Fruit fly (Drosophila melanogaster) whole organism, embryonic: ENCODE data around the gene CG5346.

Experiments used
- Abd-B ChIP-seq: fragments of 200-800 bp; sonication (Bioruptor generic); optimal IDR thresholded peaks from 2 replicates; lab custom pipeline; 2018; ENCODE audit warnings: missing biosample characterization, mild to moderate bottlenecking, missing genetic modification characterization, moderate library complexity
- B-H2 ChIP-seq: fragments of 200-800 bp; sonication (Bioruptor generic); optimal IDR thresholded peaks from 2 replicates; lab custom pipeline; 2018; ENCODE audit warnings: missing biosample characterization, mild to moderate bottlenecking, missing genetic modification characterization
- BEAF-32 ChIP-seq: fragments of 200-800 bp; sonication (Bioruptor generic); optimal IDR thresholded peaks from 3 replicates; lab custom pipeline; 2017; ENCODE audit warnings: missing biosample characterization, missing genetic modification characterization, mild to moderate bottlenecking, moderate library complexity, missing genetic modification reagents
- CG10274 ChIP-seq: fragments of 200-800 bp; sonication (Bioruptor generic); optimal IDR thresholded peaks from 3 replicates; lab custom pipeline; 2017; ENCODE audit warnings: missing biosample characterization, mild to moderate bottlenecking, missing genetic modification characterization
- CG10565 ChIP-seq: fragments of 200-800 bp; sonication (Bioruptor generic); optimal IDR thresholded peaks from 3 replicates; lab custom pipeline; 2016; ENCODE audit warnings: missing biosample characterization, mild to moderate bottlenecking, missing genetic modification characterization
- CG12071 ChIP-seq: fragments of 200-800 bp; sonication (Bioruptor generic); optimal IDR thresholded peaks from 3 replicates; lab custom pipeline; 2018; ENCODE audit warnings: missing biosample characterization, mild to moderate bottlenecking, missing genetic modification characterization
- CG12219 ChIP-seq: fragments of 200-800 bp; sonication (Bioruptor generic); optimal IDR thresholded peaks from 3 replicates; lab custom pipeline; 2018; ENCODE audit warnings: missing biosample characterization, mild to moderate bottlenecking, missing genetic modification characterization
- CG13287 ChIP-seq: fragments of 200-800 bp; sonication (Bioruptor generic); IDR thresholded peaks from 2 replicates; pipeline ENCODE4 v1.3.6; 2022; ENCODE audit warnings: missing biosample characterization, missing genetic modification characterization; ENCODE audit not compliant: partially characterized antibody
- CG13624 ChIP-seq: fragments of 200-800 bp; sonication (Bioruptor generic); optimal IDR thresholded peaks from 2 replicates; lab custom pipeline; 2016; ENCODE audit warnings: missing biosample characterization, missing genetic modification characterization
- CG15514 ChIP-seq: fragments of 200-800 bp; sonication (Bioruptor generic); optimal IDR thresholded peaks from 3 replicates; lab custom pipeline; 2017; ENCODE audit warnings: missing biosample characterization, missing genetic modification characterization, mild to moderate bottlenecking, moderate library complexity, missing genetic modification reagents
- CG1792 ChIP-seq: fragments of 200-800 bp; sonication (Bioruptor generic); optimal IDR thresholded peaks from 2 replicates; lab custom pipeline; 2016; ENCODE audit warnings: missing biosample characterization, missing genetic modification characterization
- CG3281 ChIP-seq: fragments of 200-800 bp; sonication (Bioruptor generic); optimal IDR thresholded peaks from 3 replicates; lab custom pipeline; 2017; ENCODE audit warnings: missing biosample characterization, mild to moderate bottlenecking, missing genetic modification characterization
- CG34224 ChIP-seq: fragments of 200-800 bp; sonication (Bioruptor generic); IDR thresholded peaks from 3 replicates; pipeline ENCODE4 v1.3.6; 2022; ENCODE audit warnings: missing biosample characterization, missing genetic modification characterization; ENCODE audit not compliant: partially characterized antibody
- CG7357 ChIP-seq: fragments of 200-800 bp; sonication (Bioruptor generic); IDR thresholded peaks from 3 replicates; pipeline ENCODE4 v1.3.6; 2022; ENCODE audit warnings: missing biosample characterization, missing genetic modification characterization
- CG7839 ChIP-seq: fragments of 200-800 bp; sonication (Bioruptor generic); optimal IDR thresholded peaks from 3 replicates; lab custom pipeline; 2018; ENCODE audit warnings: missing biosample characterization, mild to moderate bottlenecking, missing genetic modification characterization, moderate library complexity
- CG8281 ChIP-seq: fragments of 200-800 bp; sonication (Bioruptor generic); optimal IDR thresholded peaks from 2 replicates; lab custom pipeline; 2018; ENCODE audit warnings: missing biosample characterization, mild to moderate bottlenecking, missing genetic modification characterization, moderate library complexity
- CG9727 ChIP-seq: fragments of 200-800 bp; sonication (Bioruptor generic); optimal IDR thresholded peaks from 3 replicates; lab custom pipeline; 2017; ENCODE audit warnings: missing biosample characterization, mild to moderate bottlenecking, missing genetic modification characterization
- CG9876 ChIP-seq: fragments of 200-800 bp; sonication (Bioruptor generic); optimal IDR thresholded peaks from 2 replicates; lab custom pipeline; 2016; ENCODE audit warnings: missing biosample characterization, missing genetic modification characterization
- CG9932 ChIP-seq: fragments of 200-800 bp; sonication (Bioruptor generic); IDR thresholded peaks from 2 replicates; pipeline ENCODE4 v1.3.6; 2022; ENCODE audit warnings: missing biosample characterization, missing genetic modification characterization
- Fer1 ChIP-seq: fragments of 200-800 bp; sonication (Bioruptor generic); optimal IDR thresholded peaks from 2 replicates; lab custom pipeline; 2017; ENCODE audit warnings: missing biosample characterization, mild to moderate bottlenecking, missing genetic modification characterization
- Fer2 ChIP-seq: fragments of 200-800 bp; sonication (Bioruptor generic); optimal IDR thresholded peaks from 2 replicates; lab custom pipeline; 2018; ENCODE audit warnings: missing biosample characterization, mild to moderate bottlenecking, missing genetic modification characterization, moderate library complexity
- HLH3B ChIP-seq: fragments of 200-800 bp; sonication (Bioruptor generic); IDR thresholded peaks from 2 replicates; pipeline ENCODE4 v1.3.6; 2022; ENCODE audit warnings: missing biosample characterization, missing genetic modification characterization
- HmgD ChIP-seq: fragments of 200-800 bp; sonication (Bioruptor generic); optimal IDR thresholded peaks from 3 replicates; lab custom pipeline; 2016; ENCODE audit warnings: missing biosample characterization, missing genetic modification characterization
- Hmr ChIP-seq: fragments of 200-800 bp; sonication (Bioruptor generic); optimal IDR thresholded peaks from 3 replicates; lab custom pipeline; 2017; ENCODE audit warnings: mild to moderate bottlenecking, missing biosample characterization, missing genetic modification reagents, missing genetic modification characterization
- MTF-1 ChIP-seq: fragments of 200-800 bp; sonication (Bioruptor generic); optimal IDR thresholded peaks from 2 replicates; lab custom pipeline; 2018; ENCODE audit warnings: missing biosample characterization, mild to moderate bottlenecking, missing genetic modification characterization, borderline replicate concordance
- Mad ChIP-seq: fragments of 200-800 bp; sonication (Bioruptor generic); optimal IDR thresholded peaks from 2 replicates; lab custom pipeline; 2016; ENCODE audit warnings: missing biosample characterization, missing genetic modification characterization
- Meics ChIP-seq: fragments of 200-800 bp; sonication (Bioruptor generic); optimal IDR thresholded peaks from 2 replicates; lab custom pipeline; 2017; ENCODE audit warnings: missing biosample characterization, mild to moderate bottlenecking, missing genetic modification characterization
- Nf-YC ChIP-seq: fragments of 200-800 bp; optimal IDR thresholded peaks from 3 replicates; lab custom pipeline; 2019; ENCODE audit warnings: missing biosample characterization, mild to moderate bottlenecking, missing genetic modification characterization, moderate library complexity
- Oli ChIP-seq: fragments of 200-800 bp; sonication (Bioruptor generic); optimal IDR thresholded peaks from 2 replicates; lab custom pipeline; 2018; ENCODE audit warnings: missing biosample characterization, mild to moderate bottlenecking, missing genetic modification characterization, moderate library complexity
- Ptx1 ChIP-seq: fragments of 200-800 bp; sonication (Bioruptor generic); IDR thresholded peaks from 2 replicates; pipeline ENCODE4 v1.3.6; 2022; ENCODE audit warnings: missing biosample characterization, missing genetic modification characterization
- Rx ChIP-seq: fragments of 200-800 bp; sonication (Bioruptor generic); IDR thresholded peaks from 2 replicates; pipeline ENCODE4 v1.3.6; 2022; ENCODE audit warnings: missing biosample characterization, missing genetic modification characterization
- bbx ChIP-seq: fragments of 200-800 bp; sonication (Bioruptor generic); IDR thresholded peaks from 2 replicates; pipeline ENCODE4 v1.3.6; 2022; ENCODE audit warnings: missing biosample characterization, missing genetic modification characterization; ENCODE audit not compliant: partially characterized antibody
- caup ChIP-seq: fragments of 200-800 bp; sonication (Bioruptor generic); optimal IDR thresholded peaks from 3 replicates; lab custom pipeline; 2017; ENCODE audit warnings: missing biosample characterization, mild to moderate bottlenecking, missing genetic modification characterization, moderate library complexity; ENCODE audit not compliant: severe bottlenecking
- disco-r ChIP-seq: fragments of 200-800 bp; sonication (Bioruptor generic); optimal IDR thresholded peaks from 2 replicates; lab custom pipeline; 2016; ENCODE audit warnings: missing biosample characterization, missing genetic modification characterization
- fd102C ChIP-seq: fragments of 200-800 bp; sonication (Bioruptor generic); optimal IDR thresholded peaks from 2 replicates; lab custom pipeline; 2018; ENCODE audit warnings: missing biosample characterization, mild to moderate bottlenecking, missing genetic modification characterization, moderate library complexity
- gfzf ChIP-seq: fragments of 200-800 bp; sonication (Bioruptor generic); optimal IDR thresholded peaks from 2 replicates; lab custom pipeline; 2016; ENCODE audit warnings: missing biosample characterization, mild to moderate bottlenecking, missing genetic modification characterization, moderate library complexity
- hb ChIP-seq: fragments of 200-800 bp; sonication (Bioruptor generic); IDR thresholded peaks from 3 replicates; pipeline ENCODE4 v1.3.6; 2022; ENCODE audit warnings: missing biosample characterization, missing genetic modification characterization; ENCODE audit not compliant: partially characterized antibody
- kni ChIP-seq: fragments of 200-800 bp; sonication (Bioruptor generic); optimal IDR thresholded peaks from 3 replicates; lab custom pipeline; 2017; ENCODE audit warnings: mild to moderate bottlenecking, missing biosample characterization, missing genetic modification reagents, missing genetic modification characterization
- maf-S ChIP-seq: fragments of 200-800 bp; sonication (Bioruptor generic); optimal IDR thresholded peaks from 2 replicates; lab custom pipeline; 2016; ENCODE audit warnings: missing biosample characterization, missing genetic modification characterization
- mam ChIP-seq: fragments of 200-800 bp; sonication (Bioruptor generic); optimal IDR thresholded peaks from 3 replicates; lab custom pipeline; 2016; ENCODE audit warnings: missing biosample characterization, missing genetic modification characterization
- mirr ChIP-seq: fragments of 200-800 bp; sonication (Bioruptor generic); optimal IDR thresholded peaks from 3 replicates; lab custom pipeline; 2018; ENCODE audit warnings: missing biosample characterization, mild to moderate bottlenecking, missing genetic modification characterization
- nerfin-2 ChIP-seq: fragments of 200-800 bp; sonication (Bioruptor generic); IDR thresholded peaks from 2 replicates; pipeline ENCODE4 v1.3.6; 2022; ENCODE audit warnings: missing biosample characterization, missing genetic modification characterization; ENCODE audit not compliant: partially characterized antibody
- pho ChIP-seq: fragments of 200-800 bp; sonication (Bioruptor generic); optimal IDR thresholded peaks from 2 replicates; lab custom pipeline; 2016; ENCODE audit warnings: missing biosample characterization, missing genetic modification characterization
- phol ChIP-seq: fragments of 200-800 bp; sonication (Bioruptor generic); optimal IDR thresholded peaks from 3 replicates; lab custom pipeline; 2018; ENCODE audit warnings: missing biosample characterization, mild to moderate bottlenecking, missing genetic modification characterization, moderate library complexity
- prd ChIP-seq, 3 experiments: fragments of >200 bp in 2 of 3; fragments of 200-800 bp in 1 of 3; sonication (Bioruptor generic) in 1 of 3; optimal IDR thresholded peaks in 2 of 3; IDR thresholded peaks in 1 of 3; 2 replicates in 2 of 3; 3 replicates in 1 of 3; pipeline versions ENCODE4 v1.3.6 to Lab custom; 2017 to 2022; ENCODE audit warnings: missing biosample characterization in 1 of 3, missing genetic modification characterization in 1 of 3
- ranshi ChIP-seq: fragments of 200-800 bp; sonication (Bioruptor generic); IDR thresholded peaks from 2 replicates; pipeline ENCODE4 v1.3.6; 2022; ENCODE audit warnings: missing biosample characterization, missing genetic modification characterization
- repo ChIP-seq: fragments of 200-800 bp; sonication (Bioruptor generic); optimal IDR thresholded peaks from 2 replicates; lab custom pipeline; 2016; ENCODE audit warnings: missing biosample characterization, missing genetic modification characterization
- sisA ChIP-seq: fragments of 200-800 bp; sonication (Bioruptor generic); IDR thresholded peaks from 2 replicates; pipeline ENCODE4 v1.3.6; 2022; ENCODE audit warnings: missing biosample characterization, missing genetic modification characterization
- sna ChIP-seq: fragments of 200-800 bp; sonication (Bioruptor generic); IDR thresholded peaks from 2 replicates; pipeline ENCODE4 v1.3.6; 2022; ENCODE audit warnings: missing biosample characterization, missing genetic modification characterization; ENCODE audit not compliant: partially characterized antibody
- ssp ChIP-seq: fragments of 200-800 bp; sonication (Bioruptor generic); IDR thresholded peaks from 2 replicates; pipeline ENCODE4 v1.3.6; 2022; ENCODE audit warnings: missing biosample characterization, missing genetic modification characterization
- sug ChIP-seq: fragments of 200-800 bp; optimal IDR thresholded peaks from 2 replicates; lab custom pipeline; 2019; ENCODE audit warnings: missing biosample characterization, mild to moderate bottlenecking, missing genetic modification characterization, moderate library complexity

CG5346 gene

dm6 chr3R:22518285-22518684, 10.2 kb downstream of the CG5346 start (continued):
- no peak for TF ChIP-seq BEAF-32 (GFP tag; lab: Kevin White, UChicago)
- TF ChIP-seq CG9876, result no peak
- TF ChIP-seq nerfin-2, result no peak
- TF ChIP-seq Meics (GFP tag; lab: Kevin White, UChicago), result peak; percentile 8
- TF ChIP-seq repo, result no peak
- peak; percentile 17 for TF ChIP-seq CG12071 (GFP tag; lab: Kevin White, UChicago)
- TF ChIP-seq B-H2 (GFP tag; lab: Kevin White, UChicago), result peak; percentile 22
- peak; percentile 31 for TF ChIP-seq sug (tag; lab: Kevin White, UChicago)
- no peak for TF ChIP-seq prd (optimal IDR thresholded peaks at IDR 0.05; lab: Kevin White, UChicago)
- TF ChIP-seq prd (GFP tag; IDR thresholded peaks at IDR 0.05; lab: Robert Waterston, UW), result no peak
- TF ChIP-seq CG9932, result no peak
- no peak for TF ChIP-seq kni (GFP tag; lab: Kevin White, UChicago)
- TF ChIP-seq Fer1 (GFP tag; lab: Kevin White, UChicago), result peak; percentile 39
- no peak for TF ChIP-seq Ptx1
- TF ChIP-seq ranshi (GFP tag; lab: Robert Waterston, UW), result no peak
- TF ChIP-seq mam, result no peak
- TF ChIP-seq CG3281 (GFP tag; lab: Kevin White, UChicago), result peak; percentile 8
- peak; percentile 19 for TF ChIP-seq Hmr (GFP tag; lab: Kevin White, UChicago)
- TF ChIP-seq ssp (GFP tag; lab: Robert Waterston, UW), result no peak
- TF ChIP-seq HLH3B, result no peak
- no peak for TF ChIP-seq CG12219 (GFP tag; lab: Kevin White, UChicago)
- TF ChIP-seq mirr (GFP tag; lab: Kevin White, UChicago), result peak; percentile 41
- no peak for TF ChIP-seq Nf-YC (tag; lab: Kevin White, UChicago)
- TF ChIP-seq maf-S (GFP tag; lab: Kevin White, UChicago), result no peak
- TF ChIP-seq MTF-1 (GFP tag; lab: Kevin White, UChicago), result no peak
- peak; percentile 27 for TF ChIP-seq CG15514 (GFP tag; lab: Kevin White, UChicago)
- TF ChIP-seq Fer2 (tag; lab: Kevin White, UChicago), result no peak
- no peak for TF ChIP-seq Mad (GFP tag; lab: Kevin White, UChicago)
- TF ChIP-seq CG1792, result no peak
- TF ChIP-seq CG7357 (GFP tag; lab: Robert Waterston, UW), result no peak
- no peak for TF ChIP-seq CG34224
- TF ChIP-seq gfzf, result no peak

dm6 chr3R:22515384-22515783, 13.1 kb downstream of the CG5346 start:
- TF ChIP-seq CG10274 (GFP tag; lab: Kevin White, UChicago) (no peak), pho (GFP tag; lab: Kevin White, UChicago) (no peak), sisA (GFP tag; lab: Robert Waterston, UW) (peak; percentile 35), bbx (GFP tag; lab: Robert Waterston, UW) (no peak), caup (no peak), sna (GFP tag; lab: Robert Waterston, UW) (no peak), CG9727 (GFP tag; lab: Kevin White, UChicago) (peak; percentile 16), CG7839 (tag; lab: Kevin White, UChicago) (peak; percentile 15), CG13287 (GFP tag; lab: Robert Waterston, UW) (no peak), disco-r (GFP tag; lab: Kevin White, UChicago) (no peak), CG7357 (GFP tag; lab: Robert Waterston, UW) (no peak), fd102C (GFP tag; lab: Kevin White, UChicago) (no peak), CG8281 (tag; lab: Kevin White, UChicago) (no peak), hb (GFP tag; lab: Robert Waterston, UW) (no peak), CG13624 (GFP tag; lab: Kevin White, UChicago) (no peak), Oli (tag; lab: Kevin White, UChicago) (peak; percentile 10), Rx (GFP tag; lab: Robert Waterston, UW) (no peak), CG10565 (GFP tag; lab: Kevin White, UChicago) (no peak), HmgD (GFP tag; lab: Kevin White, UChicago) (no peak), Abd-B (GFP tag; lab: Kevin White, UChicago) (no peak), phol (tag; lab: Kevin White, UChicago) (peak; percentile 12)
